Fruit fly (Drosophila melanogaster) whole organism, embryonic: Measurements from ENCODE around the gene NijB.

ENCODE experiments used
- Ada2b ChIP-seq: fragments of 200-800 bp; sonication (Bioruptor generic); IDR thresholded peaks from 2 replicates; pipeline ENCODE4 v1.3.6; 2022; ENCODE audit warnings: missing biosample characterization, missing genetic modification characterization
- B-H1 ChIP-seq: fragments of 200-800 bp; sonication (Bioruptor generic); IDR thresholded peaks from 3 replicates; pipeline ENCODE4 v1.3.6; 2022; ENCODE audit warnings: missing biosample characterization, missing genetic modification characterization
- Blimp-1 ChIP-seq: fragments of 200-800 bp; sonication (Bioruptor generic); optimal IDR thresholded peaks from 3 replicates; lab custom pipeline; 2018; ENCODE audit warnings: missing biosample characterization, missing genetic modification characterization, mild to moderate bottlenecking, moderate library complexity, missing genetic modification reagents
- CG11093 ChIP-seq: fragments of 200-800 bp; sonication (Bioruptor generic); IDR thresholded peaks from 3 replicates; pipeline ENCODE4 v1.3.6; 2022; ENCODE audit warnings: missing biosample characterization, missing genetic modification characterization
- CG11504 ChIP-seq: fragments of 200-800 bp; sonication (Bioruptor generic); optimal IDR thresholded peaks from 3 replicates; lab custom pipeline; 2019; ENCODE audit warnings: missing biosample characterization, mild to moderate bottlenecking, missing genetic modification characterization, moderate library complexity
- CG11560 ChIP-seq: fragments of 200-800 bp; sonication (Bioruptor generic); IDR thresholded peaks from 3 replicates; pipeline ENCODE4 v1.3.6; 2022; ENCODE audit warnings: missing biosample characterization, missing genetic modification characterization
- CG11695 ChIP-seq: fragments of 200-800 bp; sonication (Bioruptor generic); IDR thresholded peaks from 3 replicates; pipeline ENCODE4 v1.3.6; 2022; ENCODE audit warnings: missing biosample characterization, missing genetic modification characterization
- CG11723 ChIP-seq: fragments of 200-800 bp; sonication (Bioruptor generic); optimal IDR thresholded peaks from 2 replicates; lab custom pipeline; 2017; ENCODE audit warnings: missing biosample characterization, mild to moderate bottlenecking, missing genetic modification characterization
- CG12744 ChIP-seq: fragments of 200-800 bp; sonication (Bioruptor generic); optimal IDR thresholded peaks from 2 replicates; lab custom pipeline; 2016; ENCODE audit warnings: missing biosample characterization, missing genetic modification characterization
- CG1529 ChIP-seq: fragments of 200-800 bp; sonication (Bioruptor generic); optimal IDR thresholded peaks from 3 replicates; lab custom pipeline; 2018; ENCODE audit warnings: missing biosample characterization, missing genetic modification characterization
- CG17802 ChIP-seq: fragments of 200-800 bp; sonication (Bioruptor generic); optimal IDR thresholded peaks from 2 replicates; lab custom pipeline; 2018; ENCODE audit warnings: missing biosample characterization, mild to moderate bottlenecking, missing genetic modification characterization, moderate library complexity
- CG2875 ChIP-seq: fragments of 200-800 bp; sonication (Bioruptor generic); optimal IDR thresholded peaks from 2 replicates; lab custom pipeline; 2017; ENCODE audit warnings: missing biosample characterization, mild to moderate bottlenecking, missing genetic modification characterization, missing genetic modification reagents
- CG31224 ChIP-seq: fragments of 200-800 bp; sonication (Bioruptor generic); IDR thresholded peaks from 2 replicates; pipeline ENCODE4 v1.3.6; 2022; ENCODE audit warnings: missing biosample characterization, missing genetic modification characterization
- CG34422 ChIP-seq: fragments of 200-800 bp; sonication (Bioruptor generic); IDR thresholded peaks from 3 replicates; pipeline ENCODE4 v1.3.6; 2022; ENCODE audit warnings: missing biosample characterization, missing genetic modification characterization
- CG7745 ChIP-seq: fragments of 200-800 bp; sonication (Bioruptor generic); optimal IDR thresholded peaks from 2 replicates; lab custom pipeline; 2018; ENCODE audit warnings: missing biosample characterization, mild to moderate bottlenecking, missing genetic modification characterization, moderate library complexity
- CG8924 ChIP-seq: fragments of 200-800 bp; optimal IDR thresholded peaks from 3 replicates; lab custom pipeline; 2019; ENCODE audit warnings: missing biosample characterization, mild to moderate bottlenecking, missing genetic modification characterization, moderate library complexity
- CG9727 ChIP-seq: fragments of 200-800 bp; sonication (Bioruptor generic); optimal IDR thresholded peaks from 3 replicates; lab custom pipeline; 2017; ENCODE audit warnings: missing biosample characterization, mild to moderate bottlenecking, missing genetic modification characterization
- Dip3 ChIP-seq: fragments of 200-800 bp; sonication (Bioruptor generic); optimal IDR thresholded peaks from 3 replicates; lab custom pipeline; 2016; ENCODE audit warnings: missing biosample characterization, missing genetic modification characterization
- Dp ChIP-seq: fragments of 200-800 bp; sonication (Bioruptor generic); optimal IDR thresholded peaks from 2 replicates; lab custom pipeline; 2018; ENCODE audit warnings: missing biosample characterization, mild to moderate bottlenecking, missing genetic modification characterization, moderate library complexity
- E2f1 ChIP-seq: fragments of 200-800 bp; sonication (Bioruptor generic); IDR thresholded peaks from 2 replicates; pipeline ENCODE4 v1.3.6; 2022; ENCODE audit warnings: missing biosample characterization, missing genetic modification characterization
- Fer3 ChIP-seq: fragments of 200-800 bp; sonication (Bioruptor generic); optimal IDR thresholded peaks from 2 replicates; lab custom pipeline; 2018; ENCODE audit warnings: missing biosample characterization, mild to moderate bottlenecking, missing genetic modification characterization, moderate library complexity
- Ravus ChIP-seq: fragments of 200-800 bp; sonication (Bioruptor generic); IDR thresholded peaks from 2 replicates; pipeline ENCODE4 v1.3.6; 2022; ENCODE audit warnings: missing biosample characterization, missing genetic modification characterization
- Xrp1 ChIP-seq: fragments of 200-800 bp; sonication (Bioruptor generic); IDR thresholded peaks from 2 replicates; pipeline ENCODE4 v1.3.6; 2022; ENCODE audit warnings: missing biosample characterization, missing genetic modification characterization
- YL-1 ChIP-seq: fragments of 200-800 bp; sonication (Bioruptor generic); optimal IDR thresholded peaks from 3 replicates; lab custom pipeline; 2017; ENCODE audit warnings: missing biosample characterization, mild to moderate bottlenecking, missing genetic modification characterization
- amos ChIP-seq: fragments of 200-800 bp; sonication (Bioruptor generic); IDR thresholded peaks from 2 replicates; pipeline ENCODE4 v1.3.6; 2022; ENCODE audit warnings: missing biosample characterization, missing genetic modification characterization; ENCODE audit not compliant: partially characterized antibody
- ato ChIP-seq: fragments of 200-800 bp; sonication (Bioruptor generic); IDR thresholded peaks from 2 replicates; pipeline ENCODE4 v1.3.6; 2022; ENCODE audit warnings: missing biosample characterization, missing genetic modification characterization; ENCODE audit not compliant: partially characterized antibody
- az2 ChIP-seq: fragments of 200-800 bp; sonication (Bioruptor generic); optimal IDR thresholded peaks from 3 replicates; lab custom pipeline; 2016; ENCODE audit warnings: missing biosample characterization, missing genetic modification characterization
- bsh ChIP-seq, 2 experiments: fragments of 200-800 bp; sonication (Bioruptor generic); optimal IDR thresholded peaks; 2 replicates each; lab custom pipeline; 2017 to 2018; ENCODE audit warnings: mild to moderate bottlenecking in 2 of 2, missing biosample characterization in 2 of 2, missing genetic modification characterization in 2 of 2, moderate library complexity in 1 of 2
- cas ChIP-seq: fragments of 200-800 bp; sonication (Bioruptor generic); IDR thresholded peaks from 2 replicates; pipeline ENCODE4 v1.3.6; 2022; ENCODE audit warnings: missing biosample characterization, missing genetic modification characterization
- chn ChIP-seq: fragments of 200-800 bp; sonication (Bioruptor generic); optimal IDR thresholded peaks from 2 replicates; lab custom pipeline; 2016; ENCODE audit warnings: missing biosample characterization, missing genetic modification characterization
- danr ChIP-seq: fragments of 200-800 bp; sonication (Bioruptor generic); IDR thresholded peaks from 2 replicates; pipeline ENCODE4 v1.3.6; 2022; ENCODE audit warnings: missing biosample characterization, missing genetic modification characterization
- dati ChIP-seq: fragments of 200-800 bp; sonication (Bioruptor generic); IDR thresholded peaks from 2 replicates; pipeline ENCODE4 v1.3.6; 2022; ENCODE audit warnings: missing biosample characterization, missing genetic modification characterization
- dimm ChIP-seq: fragments of 200-800 bp; sonication (Bioruptor generic); IDR thresholded peaks from 2 replicates; pipeline ENCODE4 v1.3.6; 2022; ENCODE audit warnings: missing biosample characterization, missing genetic modification characterization
- disco-r ChIP-seq: fragments of 200-800 bp; sonication (Bioruptor generic); optimal IDR thresholded peaks from 2 replicates; lab custom pipeline; 2016; ENCODE audit warnings: missing biosample characterization, missing genetic modification characterization
- ewg ChIP-seq: fragments of 200-800 bp; sonication (Bioruptor generic); optimal IDR thresholded peaks from 3 replicates; lab custom pipeline; 2017; ENCODE audit warnings: mild to moderate bottlenecking, missing biosample characterization, missing genetic modification reagents, missing genetic modification characterization
- fu2 ChIP-seq: fragments of 200-800 bp; sonication (Bioruptor generic); optimal IDR thresholded peaks from 2 replicates; lab custom pipeline; 2016; ENCODE audit warnings: missing biosample characterization, missing genetic modification characterization
- gcm ChIP-seq: fragments of 200-800 bp; sonication (Bioruptor generic); optimal IDR thresholded peaks from 2 replicates; lab custom pipeline; 2019; ENCODE audit warnings: missing biosample characterization, mild to moderate bottlenecking, missing genetic modification characterization, moderate library complexity
- h ChIP-seq: fragments of >200 bp; optimal IDR thresholded peaks from 2 replicates; lab custom pipeline; 2017
- hbn ChIP-seq: fragments of 200-800 bp; sonication (Bioruptor generic); IDR thresholded peaks from 2 replicates; pipeline ENCODE4 v1.3.6; 2022; ENCODE audit warnings: missing biosample characterization, missing genetic modification characterization; ENCODE audit not compliant: partially characterized antibody
- hth ChIP-seq: fragments of >200 bp; optimal IDR thresholded peaks from 2 replicates; lab custom pipeline; 2017; ENCODE audit warnings: inconsistent platforms
- ind ChIP-seq: fragments of 200-800 bp; sonication (Bioruptor generic); optimal IDR thresholded peaks from 3 replicates; lab custom pipeline; 2016; ENCODE audit warnings: missing biosample characterization, missing genetic modification characterization
- otp ChIP-seq: fragments of 200-800 bp; sonication (Bioruptor generic); IDR thresholded peaks from 3 replicates; pipeline ENCODE4, ENCODE4 v1.3.6; 2022; ENCODE audit warnings: missing biosample characterization, missing genetic modification characterization
- p53 ChIP-seq: fragments of 200-800 bp; sonication (Bioruptor generic); optimal IDR thresholded peaks from 2 replicates; lab custom pipeline; 2016; ENCODE audit warnings: missing biosample characterization, missing genetic modification characterization
- phol ChIP-seq: fragments of 200-800 bp; sonication (Bioruptor generic); optimal IDR thresholded peaks from 3 replicates; lab custom pipeline; 2018; ENCODE audit warnings: missing biosample characterization, mild to moderate bottlenecking, missing genetic modification characterization, moderate library complexity
- salm ChIP-seq: fragments of 200-800 bp; sonication (Bioruptor generic); optimal IDR thresholded peaks from 2 replicates; lab custom pipeline; 2018; ENCODE audit warnings: missing biosample characterization, mild to moderate bottlenecking, missing genetic modification characterization
- sd ChIP-seq: fragments of 200-800 bp; sonication (Bioruptor generic); optimal IDR thresholded peaks from 3 replicates; lab custom pipeline; 2018; ENCODE audit warnings: missing biosample characterization, mild to moderate bottlenecking, missing genetic modification characterization, moderate library complexity
- slp2 ChIP-seq: fragments of 200-800 bp; sonication (Bioruptor generic); optimal IDR thresholded peaks from 2 replicates; lab custom pipeline; 2016; ENCODE audit warnings: missing biosample characterization, missing genetic modification characterization
- stc ChIP-seq: fragments of 200-800 bp; sonication (Bioruptor generic); IDR thresholded peaks from 2 replicates; pipeline ENCODE4 v1.3.6; 2022; ENCODE audit warnings: missing biosample characterization, missing genetic modification characterization
- usp ChIP-seq: fragments of >200 bp; optimal IDR thresholded peaks from 2 replicates; lab custom pipeline; 2017; ENCODE audit warnings: missing biosample characterization, missing genetic modification characterization
- vnd ChIP-seq: fragments of 200-800 bp; sonication (Bioruptor generic); IDR thresholded peaks from 3 replicates; pipeline ENCODE4 v1.3.6; 2022; ENCODE audit warnings: missing biosample characterization, missing genetic modification characterization; ENCODE audit not compliant: partially characterized antibody
- wor ChIP-seq: fragments of 200-800 bp; sonication (Bioruptor generic); IDR thresholded peaks from 2 replicates; pipeline ENCODE4 v1.3.6; 2022; ENCODE audit warnings: missing biosample characterization, missing genetic modification characterization

The NijB gene

DNA sequence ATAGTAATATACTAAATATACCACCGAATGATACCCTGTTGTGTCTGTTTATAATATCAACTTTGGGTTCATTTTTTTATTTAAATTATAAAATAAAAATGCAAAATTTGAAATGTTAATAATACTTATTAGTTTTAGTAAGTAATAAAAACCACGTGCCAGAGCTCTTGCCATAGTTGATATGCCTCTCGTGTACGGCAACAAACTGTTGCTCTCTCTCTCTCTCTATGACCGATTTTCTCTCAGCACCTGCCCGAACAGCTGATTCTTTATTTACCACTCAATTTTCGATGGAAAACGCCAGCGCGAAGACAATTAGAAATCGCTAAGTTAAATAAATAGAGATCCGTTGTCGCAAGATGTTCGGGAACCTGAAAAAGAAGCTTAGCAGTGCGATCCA is 24.7 kb upstream of the NijB start, which contains the start of gene Dysb (continued):
- TF ChIP-seq stc (GFP tag; lab: Robert Waterston, UW): peak; percentile 89
- TF ChIP-seq Dp (GFP tag; lab: Kevin White, UChicago): peak; percentile 12
- TF ChIP-seq amos (GFP tag; lab: Robert Waterston, UW): no peak
- peak; percentile 31; the same call in 1 of the 2 replicates for TF ChIP-seq Ravus
- TF ChIP-seq phol: peak; percentile 81
- TF ChIP-seq Dip3 (GFP tag; lab: Kevin White, UChicago): peak; percentile 39
- TF ChIP-seq CG9727: peak; percentile 88
- TF ChIP-seq dati (GFP tag; lab: Robert Waterston, UW): peak; percentile 81
- peak; percentile 88 for TF ChIP-seq az2 (GFP tag; lab: Kevin White, UChicago)
- TF ChIP-seq CG34422 (GFP tag; lab: Robert Waterston, UW): peak; percentile 89
- peak; percentile 67 for TF ChIP-seq chn (GFP tag; lab: Kevin White, UChicago)
- TF ChIP-seq disco-r (GFP tag; lab: Kevin White, UChicago): no peak
- peak; percentile 92 for TF ChIP-seq otp (GFP tag; lab: Robert Waterston, UW)
- TF ChIP-seq bsh (GFP tag; optimal IDR thresholded peaks at IDR 0.05; lab: Kevin White, UChicago): peak; percentile 48 to 92
- peak; percentile 21 for TF ChIP-seq CG17802 (tag; lab: Kevin White, UChicago)
- no peak for TF ChIP-seq usp (GFP tag; lab: Kevin White, UChicago)
- TF ChIP-seq CG11093 (GFP tag; lab: Robert Waterston, UW): peak; percentile 63; the same call in 1 of the 3 replicates
- peak; percentile 84 for TF ChIP-seq CG31224 (GFP tag; lab: Robert Waterston, UW)
- no peak for TF ChIP-seq hth (lab: Kevin White, UChicago)
- peak; percentile 93 for TF ChIP-seq gcm (GFP tag; lab: Kevin White, UChicago)
- TF ChIP-seq CG11695: peak; percentile 91
- TF ChIP-seq ind: peak; percentile 76
- TF ChIP-seq hbn (GFP tag; lab: Robert Waterston, UW): 0 out of 2 replicates have a peak, but pooled peaks have one; percentile 34
- TF ChIP-seq Blimp-1 (GFP tag; lab: Kevin White, UChicago): peak; percentile 88
- peak; percentile 82 for TF ChIP-seq CG2875 (GFP tag; lab: Kevin White, UChicago)
- peak; percentile 60 for TF ChIP-seq dimm (GFP tag; lab: Robert Waterston, UW)
- peak; percentile 91 for TF ChIP-seq Fer3 (tag; lab: Kevin White, UChicago)
- TF ChIP-seq CG7745 (tag; lab: Kevin White, UChicago): peak; percentile 24
- no peak for TF ChIP-seq ato (GFP tag; lab: Robert Waterston, UW)
- peak; percentile 66 for TF ChIP-seq YL-1 (GFP tag; lab: Kevin White, UChicago)
- TF ChIP-seq salm (tag; lab: Kevin White, UChicago): peak; percentile 84
- peak; percentile 69; the same call in 1 of the 2 replicates for TF ChIP-seq danr (GFP tag; lab: Robert Waterston, UW)
- peak; percentile 75 for TF ChIP-seq CG1529 (GFP tag; lab: Kevin White, UChicago)
- TF ChIP-seq cas (GFP tag; lab: Robert Waterston, UW): peak; percentile 84
- peak; percentile 87 for TF ChIP-seq B-H1
- TF ChIP-seq p53: no peak
- peak; percentile 91 for TF ChIP-seq E2f1 (GFP tag; lab: Robert Waterston, UW)
- TF ChIP-seq vnd (GFP tag; lab: Robert Waterston, UW): no peak
- TF ChIP-seq fu2 (GFP tag; lab: Kevin White, UChicago): peak; percentile 36
- TF ChIP-seq slp2 (GFP tag; lab: Kevin White, UChicago): peak; percentile 51
- peak; percentile 91 for TF ChIP-seq CG8924 (tag; lab: Kevin White, UChicago)
- TF ChIP-seq CG12744 (GFP tag; lab: Kevin White, UChicago): peak; percentile 65
- peak; percentile 95 for TF ChIP-seq Xrp1
- TF ChIP-seq Ada2b (GFP tag; lab: Robert Waterston, UW): peak; percentile 88
- TF ChIP-seq sd (tag; lab: Kevin White, UChicago): peak; percentile 63
- TF ChIP-seq CG11560 (tag; lab: Robert Waterston, UW): peak; percentile 35; the same call in 1 of the 3 replicates
- TF ChIP-seq h (lab: Kevin White, UChicago): no peak
- TF ChIP-seq ewg (GFP tag; lab: Kevin White, UChicago): peak; percentile 76
- peak; percentile 90 for TF ChIP-seq CG11504 (tag; lab: Kevin White, UChicago)
- peak; percentile 43; the same call in 1 of the 2 replicates for TF ChIP-seq wor (GFP tag; lab: Robert Waterston, UW)
- peak; percentile 75 for TF ChIP-seq CG11723 (GFP tag; lab: Kevin White, UChicago)
